Worm (Caenorhabditis elegans) whole organism, L1 larva: ENCODE results near the gene C16H3.3.

Experiments used
- C16A3.4 ChIP-seq: fragments of 150-350 bp; optimal IDR thresholded peaks from 2 replicates; lab custom pipeline; 2014; ENCODE audit warnings: missing biosample characterization, missing genetic modification characterization
- F16B12.6 ChIP-seq: fragments of 150-350 bp; optimal IDR thresholded peaks from 2 replicates; lab custom pipeline; 2014; ENCODE audit warnings: missing biosample characterization, missing genetic modification characterization
- Y116A8C.19 ChIP-seq: sonication (generic microtip); optimal IDR thresholded peaks from 2 replicates; lab custom pipeline; 2016; ENCODE audit warnings: missing compliant biosample characterization, missing genetic modification characterization, borderline replicate concordance
- aha-1 ChIP-seq: fragments of 150-350 bp; optimal IDR thresholded peaks from 2 replicates; lab custom pipeline; 2014; ENCODE audit warnings: missing biosample characterization, missing genetic modification characterization
- aly-2 ChIP-seq: fragments of 150-350 bp; optimal IDR thresholded peaks from 2 replicates; lab custom pipeline; 2014; ENCODE audit warnings: missing biosample characterization, missing genetic modification characterization
- blmp-1 ChIP-seq: fragments of 150-350 bp; optimal IDR thresholded peaks from 2 replicates; lab custom pipeline; 2014; ENCODE audit warnings: missing biosample characterization, missing genetic modification characterization
- ceh-8 ChIP-seq: fragments of 200-800 bp; sonication (Bioruptor generic); optimal IDR thresholded peaks from 2 replicates; lab custom pipeline; 2018; ENCODE audit warnings: mild to moderate bottlenecking, missing genetic modification characterization, moderate library complexity, missing compliant biosample characterization
- ceh-82 ChIP-seq, 3 experiments: fragments of 150-350 bp in 1 of 3; sonication (generic microtip) in 2 of 3; optimal IDR thresholded peaks; 2 replicates each; lab custom pipeline; 2014 to 2017; ENCODE audit warnings: missing biosample characterization in 3 of 3, missing genetic modification characterization in 3 of 3
- ceh-88 ChIP-seq: fragments of 200-800 bp; sonication (Bioruptor generic); IDR thresholded peaks from 2 replicates; pipeline ENCODE4 v1.3.6; 2022; ENCODE audit warnings: missing genetic modification characterization, missing compliant biosample characterization
- ces-1 ChIP-seq: fragments of 150-350 bp; optimal IDR thresholded peaks from 2 replicates; lab custom pipeline; 2014; ENCODE audit warnings: missing biosample characterization, missing genetic modification reagents, missing genetic modification characterization
- dpl-1 ChIP-seq, 3 experiments: fragments of 150-350 bp in 2 of 3; sonication (generic microtip) in 1 of 3; optimal IDR thresholded peaks; 2 replicates each; lab custom pipeline; 2014 to 2017; ENCODE audit warnings: missing biosample characterization in 3 of 3, missing genetic modification characterization in 3 of 3, missing genetic modification reagents in 3 of 3
- efl-1 ChIP-seq, 4 experiments: fragments of 150-350 bp; optimal IDR thresholded peaks in 3 of 4; peaks in 1 of 4; 1 replicate in 1 of 4; 2 replicates in 3 of 4; lab custom pipeline; 2014; ENCODE audit warnings: missing biosample characterization in 2 of 4, missing genetic modification characterization in 2 of 4, missing genetic modification reagents in 2 of 4
- egl-13 ChIP-seq: sonication (generic microtip); optimal IDR thresholded peaks from 2 replicates; lab custom pipeline; 2016; ENCODE audit warnings: missing genotype, missing genetic modification reagents, missing genetic modification characterization, missing compliant biosample characterization
- egl-27 ChIP-seq, 2 experiments: fragments of 150-350 bp in 1 of 2; sonication (generic microtip); optimal IDR thresholded peaks; 3 replicates each; lab custom pipeline; 2017 to 2018; ENCODE audit warnings: missing biosample characterization in 2 of 2, missing genetic modification characterization in 2 of 2, missing genetic modification reagents in 2 of 2
- elt-2 ChIP-seq: sonication (generic microtip); optimal IDR thresholded peaks from 2 replicates; lab custom pipeline; 2016; ENCODE audit warnings: missing genetic modification characterization, mild to moderate bottlenecking, inconsistent platforms, missing compliant biosample characterization, missing genetic modification reagents
- ets-5 ChIP-seq: fragments of 200-800 bp; sonication (Bioruptor generic); IDR thresholded peaks from 2 replicates; pipeline ENCODE4 v1.3.6; 2022; ENCODE audit warnings: missing genetic modification characterization, missing compliant biosample characterization
- fkh-4 ChIP-seq: sonication (generic microtip); optimal IDR thresholded peaks from 2 replicates; lab custom pipeline; 2016; ENCODE audit warnings: missing compliant biosample characterization, missing genetic modification characterization, borderline replicate concordance
- fkh-8 ChIP-seq: sonication (generic microtip); optimal IDR thresholded peaks from 2 replicates; lab custom pipeline; 2016; ENCODE audit warnings: mild to moderate bottlenecking, missing genetic modification characterization, missing compliant biosample characterization
- fos-1 ChIP-seq: fragments of 150-350 bp; optimal IDR thresholded peaks from 2 replicates; lab custom pipeline; 2014; ENCODE audit warnings: missing biosample characterization, missing genetic modification characterization
- hlh-17 ChIP-seq: fragments of 200-800 bp; sonication (Bioruptor generic); optimal IDR thresholded peaks from 2 replicates; lab custom pipeline; 2018; ENCODE audit warnings: missing genetic modification characterization, mild to moderate bottlenecking, missing compliant biosample characterization, moderate library complexity, borderline replicate concordance
- hpl-2 ChIP-seq: fragments of 150-350 bp; optimal IDR thresholded peaks from 2 replicates; lab custom pipeline; 2014; ENCODE audit warnings: missing biosample characterization, missing genetic modification reagents, missing genetic modification characterization
- irx-1 ChIP-seq: sonication (generic microtip); optimal IDR thresholded peaks from 2 replicates; lab custom pipeline; 2016; ENCODE audit warnings: missing genetic modification characterization, missing compliant biosample characterization
- isw-1 ChIP-seq: fragments of 200-800 bp; sonication (Bioruptor generic); IDR thresholded peaks from 2 replicates; pipeline ENCODE4 v1.3.6; 2022; ENCODE audit warnings: missing genetic modification characterization, missing compliant biosample characterization
- jun-1 ChIP-seq: fragments of 150-350 bp; optimal IDR thresholded peaks from 2 replicates; lab custom pipeline; 2014; ENCODE audit warnings: missing biosample characterization, missing genetic modification reagents, missing genetic modification characterization
- lin-14 ChIP-seq: fragments of 200-800 bp; sonication (Bioruptor generic); optimal IDR thresholded peaks from 2 replicates; lab custom pipeline; 2018; ENCODE audit warnings: mild to moderate bottlenecking, missing genetic modification characterization, moderate library complexity, missing compliant biosample characterization
- lin-15B ChIP-seq: fragments of 150-350 bp; sonication (generic microtip); optimal IDR thresholded peaks from 3 replicates; lab custom pipeline; 2014; ENCODE audit warnings: missing biosample characterization, missing genetic modification characterization
- lin-39 ChIP-seq: fragments of 150-350 bp; optimal IDR thresholded peaks from 2 replicates; lab custom pipeline; 2014; ENCODE audit warnings: missing biosample characterization, missing genetic modification reagents, missing genetic modification characterization
- lir-3 ChIP-seq: sonication (generic microtip); optimal IDR thresholded peaks from 2 replicates; lab custom pipeline; 2016; ENCODE audit warnings: mild to moderate bottlenecking, missing genetic modification characterization, moderate library complexity, missing compliant biosample characterization; ENCODE audit not compliant: poor library complexity
- mdl-1 ChIP-seq, 2 experiments: fragments of 150-350 bp; optimal IDR thresholded peaks; 2 replicates each; lab custom pipeline; 2014 to 2017; ENCODE audit warnings: missing biosample characterization in 2 of 2, missing genetic modification characterization in 2 of 2, inconsistent platforms in 1 of 2
- nhr-19 ChIP-seq: fragments of 200-800 bp; sonication (Bioruptor generic); conservative IDR thresholded peaks from 2 replicates; pipeline ENCODE4 v1.3.6; 2022; ENCODE audit warnings: missing genetic modification characterization, missing compliant biosample characterization
- nhr-20 ChIP-seq: sonication (generic microtip); optimal IDR thresholded peaks from 2 replicates; lab custom pipeline; 2016; ENCODE audit warnings: mild to moderate bottlenecking, missing genetic modification characterization, missing compliant biosample characterization
- nhr-47 ChIP-seq: sonication (generic microtip); optimal IDR thresholded peaks from 2 replicates; lab custom pipeline; 2016; ENCODE audit warnings: mild to moderate bottlenecking, missing genetic modification characterization, moderate library complexity, missing compliant biosample characterization
- nhr-71 ChIP-seq: sonication (generic microtip); optimal IDR thresholded peaks from 2 replicates; lab custom pipeline; 2016; ENCODE audit warnings: mild to moderate bottlenecking, missing genetic modification characterization, moderate library complexity, missing compliant biosample characterization
- nhr-77 ChIP-seq: fragments of 150-350 bp; optimal IDR thresholded peaks from 2 replicates; lab custom pipeline; 2014; ENCODE audit warnings: missing biosample characterization, missing genetic modification characterization
- nhr-84 ChIP-seq: sonication (generic microtip); optimal IDR thresholded peaks from 2 replicates; lab custom pipeline; 2017; ENCODE audit warnings: missing biosample characterization, missing genetic modification characterization
- nhr-85 ChIP-seq: sonication (generic microtip); peaks from one replicate; lab custom pipeline; 2016; ENCODE audit warnings: missing genetic modification characterization, inconsistent platforms, missing compliant biosample characterization
- nhr-90 ChIP-seq: sonication (generic microtip); optimal IDR thresholded peaks from 2 replicates; lab custom pipeline; 2016; ENCODE audit warnings: mild to moderate bottlenecking, missing genetic modification characterization, missing compliant biosample characterization; ENCODE audit not compliant: poor library complexity
- pag-3 ChIP-seq: sonication (generic microtip); optimal IDR thresholded peaks from 2 replicates; lab custom pipeline; 2017; ENCODE audit warnings: missing genetic modification characterization, mild to moderate bottlenecking, missing compliant biosample characterization, antibody characterized with exemption, borderline replicate concordance; ENCODE audit not compliant: insufficient read depth
- pax-3 ChIP-seq: fragments of 200-800 bp; sonication (Bioruptor generic); optimal IDR thresholded peaks from 2 replicates; lab custom pipeline; 2018; ENCODE audit warnings: mild to moderate bottlenecking, missing genetic modification characterization, moderate library complexity, missing compliant biosample characterization
- pqm-1 ChIP-seq: sonication (generic microtip); optimal IDR thresholded peaks from 3 replicates; lab custom pipeline; 2017; ENCODE audit warnings: missing biosample characterization, missing genetic modification characterization
- rnt-1 ChIP-seq: sonication (generic microtip); optimal IDR thresholded peaks from 2 replicates; lab custom pipeline; 2016; ENCODE audit warnings: mild to moderate bottlenecking, missing genetic modification characterization, moderate library complexity, missing compliant biosample characterization
- snu-23 ChIP-seq: sonication (generic microtip); optimal IDR thresholded peaks from 2 replicates; lab custom pipeline; 2016; ENCODE audit warnings: missing genetic modification characterization, missing compliant biosample characterization
- sup-37 ChIP-seq: fragments of 200-800 bp; sonication (Bioruptor generic); optimal IDR thresholded peaks from 2 replicates; lab custom pipeline; 2018; ENCODE audit warnings: mild to moderate bottlenecking, missing genetic modification characterization, missing compliant biosample characterization
- swsn-7 ChIP-seq: sonication (generic microtip); optimal IDR thresholded peaks from 2 replicates; lab custom pipeline; 2016; ENCODE audit warnings: missing genetic modification characterization, missing compliant biosample characterization
- tlp-1 ChIP-seq: fragments of 150-350 bp; optimal IDR thresholded peaks from 2 replicates; lab custom pipeline; 2014; ENCODE audit warnings: missing biosample characterization, missing genetic modification characterization
- unc-130 ChIP-seq: fragments of 150-350 bp; optimal IDR thresholded peaks from 2 replicates; lab custom pipeline; 2017; ENCODE audit warnings: missing biosample characterization, missing genetic modification characterization, inconsistent platforms
- unc-30 ChIP-seq: sonication (generic microtip); optimal IDR thresholded peaks from 2 replicates; lab custom pipeline; 2017; ENCODE audit warnings: missing biosample characterization, missing genetic modification characterization
- zip-4 ChIP-seq: fragments of 200-800 bp; sonication (Bioruptor generic); optimal IDR thresholded peaks from 2 replicates; lab custom pipeline; 2018; ENCODE audit warnings: mild to moderate bottlenecking, missing genetic modification characterization, moderate library complexity, missing compliant biosample characterization
- ztf-4 ChIP-seq: fragments of 150-350 bp; optimal IDR thresholded peaks from 2 replicates; lab custom pipeline; 2014; ENCODE audit warnings: missing biosample characterization, missing genetic modification characterization

Gene C16H3.3

ce11 chrX:17601345-17601744, 8.5 kb downstream of the C16H3.3 start (continued):
- TF ChIP-seq fkh-4 (tag; lab: Kevin White, UChicago) = no peak
- TF ChIP-seq aly-2 (tag; lab: Kevin White, UChicago) = no peak
- TF ChIP-seq nhr-77 (tag; lab: Kevin White, UChicago) = no peak
- TF ChIP-seq ces-1 (GFP tag; lab: Kevin White, UChicago) = no peak
- TF ChIP-seq nhr-85 (tag; lab: Kevin White, UChicago) = no peak
- no peak for TF ChIP-seq fos-1
- TF ChIP-seq aha-1 (tag; lab: Kevin White, UChicago) = no peak
- no peak for TF ChIP-seq unc-130 (tag; lab: Kevin White, UChicago)
- TF ChIP-seq lin-15B (tag; lab: Kevin White, UChicago) = no peak
- TF ChIP-seq irx-1 (tag; lab: Kevin White, UChicago) = no peak
- TF ChIP-seq pqm-1 (tag; lab: Kevin White, UChicago) = peak; percentile 57
- TF ChIP-seq egl-13 = no peak
- TF ChIP-seq rnt-1 (tag; lab: Kevin White, UChicago) = no peak
- no peak for TF ChIP-seq nhr-47 (tag; lab: Kevin White, UChicago)
- peak; percentile 74 for TF ChIP-seq elt-2
- no peak for TF ChIP-seq ets-5 (GFP tag; lab: Robert Waterston, UW)

ce11 chrX:17600139-17600538, 9.7 kb downstream of the C16H3.3 start, which contains the start of gene lec-9:
TSS of gene lec-9 (plus strand) at chrX:17600487.
- TF ChIP-seq nhr-90 (tag; lab: Kevin White, UChicago) (peak; percentile 12), ceh-88 (GFP tag; lab: Robert Waterston, UW) (no peak), nhr-20 (tag; lab: Kevin White, UChicago) (peak; percentile 34), hpl-2 (GFP tag; lab: Kevin White, UChicago) (no peak), dpl-1 (GFP tag; optimal IDR thresholded peaks at IDR 0.05; lab: Kevin White, UChicago) (no peak), ceh-82 (tag; optimal IDR thresholded peaks at IDR 0.05; lab: Kevin White, UChicago) (no peak), rnt-1 (tag; lab: Kevin White, UChicago) (no peak), lin-39 (no peak), ceh-8 (GFP tag; lab: Kevin White, UChicago) (no peak), nhr-77 (tag; lab: Kevin White, UChicago) (no peak), fos-1 (no peak), tlp-1 (tag; lab: Kevin White, UChicago) (no peak), efl-1 (optimal IDR thresholded peaks at IDR 0.05; lab: Kevin White, UChicago) (no peak), efl-1 (GFP tag; optimal IDR thresholded peaks at IDR 0.05 in 1 of 2; lab: Kevin White, UChicago) (no peak), snu-23 (GFP tag; lab: Kevin White, UChicago) (no peak), C16A3.4 (no peak), nhr-47 (tag; lab: Kevin White, UChicago) (no peak), F16B12.6 (tag; lab: Kevin White, UChicago) (no peak), ces-1 (GFP tag; lab: Kevin White, UChicago) (no peak), nhr-71 (tag; lab: Kevin White, UChicago) (peak; percentile 30), lir-3 (tag; lab: Kevin White, UChicago) (no peak), unc-130 (tag; lab: Kevin White, UChicago) (no peak), zip-4 (no peak), sup-37 (GFP tag; lab: Kevin White, UChicago) (no peak), blmp-1 (tag; lab: Kevin White, UChicago) (peak; percentile 43), nhr-85 (tag; lab: Kevin White, UChicago) (no peak), pag-3 (no peak), jun-1 (tag; lab: Kevin White, UChicago) (no peak), elt-2 (peak; percentile 97), nhr-19 (no peak), Y116A8C.19 (no peak), ztf-4 (tag; lab: Kevin White, UChicago) (no peak), aly-2 (tag; lab: Kevin White, UChicago) (no peak), mdl-1 (tag; optimal IDR thresholded peaks at IDR 0.05; lab: Kevin White, UChicago) (no peak), hlh-17 (GFP tag; lab: Kevin White, UChicago) (no peak), egl-27 (tag; optimal IDR thresholded peaks at IDR 0.05; lab: Kevin White, UChicago) (no peak), unc-30 (tag; lab: Kevin White, UChicago) (no peak), isw-1 (GFP tag; lab: Robert Waterston, UW) (no peak), nhr-84 (tag; lab: Kevin White, UChicago) (no peak), pax-3 (peak; percentile 57), swsn-7 (tag; lab: Kevin White, UChicago) (no peak), lin-14 (GFP tag; lab: Kevin White, UChicago) (peak; percentile 18), fkh-8 (tag; lab: Kevin White, UChicago) (no peak)
